Fruit fly (Drosophila melanogaster): ENCODE results near the gene CG31088.

CG31088 gene

dm6 chr3R:15972979-15973486 lies 22.3 kb upstream of the CG31088 start, which contains the start of gene Hel89B (continued):
- TF ChIP-seq CG11456 (GFP tag; IDR thresholded peaks at IDR 0.05) (no peak), Stat92E (GFP tag; optimal IDR thresholded peaks at IDR 0.05) (no peak), CG6175 (GFP tag; IDR thresholded peaks at IDR 0.05) (no peak), pum (GFP tag; optimal IDR thresholded peaks at IDR 0.05) (peak; percentile 75), slbo (GFP tag; IDR thresholded peaks at IDR 0.05) (no peak), CG10274 (GFP tag; optimal IDR thresholded peaks at IDR 0.05) (no peak), MESR4 (GFP tag; optimal IDR thresholded peaks at IDR 0.05) (peak; percentile 97), Neu2 (GFP tag; optimal IDR thresholded peaks at IDR 0.05; ENCODE audit: borderline replicate concordance) (no peak), toy (GFP tag; IDR thresholded peaks at IDR 0.05) (no peak), CG10462 (GFP tag; optimal IDR thresholded peaks at IDR 0.05) (peak; percentile 33), gce (GFP tag; IDR thresholded peaks at IDR 0.05) (no peak), pfk (GFP tag; optimal IDR thresholded peaks at IDR 0.05) (no peak), salm (tag; optimal IDR thresholded peaks at IDR 0.05) (no peak), emc (GFP tag; optimal IDR thresholded peaks at IDR 0.05) (peak; percentile 41), CG1832 (GFP tag; optimal IDR thresholded peaks at IDR 0.05) (peak; percentile 46), H15 (GFP tag; IDR thresholded peaks at IDR 0.05) (no peak), fru (optimal IDR thresholded peaks at IDR 0.05) (no peak), Oaz (GFP tag; IDR thresholded peaks at IDR 0.05) (no peak), CG6272 (GFP tag; IDR thresholded peaks at IDR 0.05) (peak; percentile 50; the same call in 1 of the 2 replicates), CG6683 (GFP tag; optimal IDR thresholded peaks at IDR 0.05) (no peak), NK7.1 (GFP tag; optimal IDR thresholded peaks at IDR 0.05) (peak; percentile 3), CG15073 (GFP tag; optimal IDR thresholded peaks at IDR 0.05) (no peak), nau (GFP tag; optimal IDR thresholded peaks at IDR 0.05) (peak; percentile 27), grau (tag; optimal IDR thresholded peaks at IDR 0.05) (peak; percentile 70), CG14710 (tag; optimal IDR thresholded peaks at IDR 0.05) (peak; percentile 90), sug (tag; optimal IDR thresholded peaks at IDR 0.05) (peak; percentile 69), Xbp1 (GFP tag; optimal IDR thresholded peaks at IDR 0.05) (peak; percentile 80), B-H1 (GFP tag; IDR thresholded peaks at IDR 0.05) (no peak), D (optimal IDR thresholded peaks at IDR 0.05) (no peak), D (GFP tag; optimal IDR thresholded peaks at IDR 0.05) (no peak), nerfin-1 (tag; optimal IDR thresholded peaks at IDR 0.05) (peak; percentile 32), Meics (GFP tag; optimal IDR thresholded peaks at IDR 0.05) (peak; percentile 46), fd96Cb (tag; optimal IDR thresholded peaks at IDR 0.05) (peak; percentile 65), CG4707 (GFP tag; optimal IDR thresholded peaks at IDR 0.05) (no peak), CG17829 (tag; optimal IDR thresholded peaks at IDR 0.05) (peak; percentile 68), HmgD (GFP tag; optimal IDR thresholded peaks at IDR 0.05) (no peak), CG7928 (GFP tag; optimal IDR thresholded peaks at IDR 0.05) (peak; percentile 12)

dm6 chr3R:15972298-15972978 lies 21.7 kb upstream of the CG31088 start, which contains the start of gene mor:
TSS of gene mor (minus strand) at chr3R:15972913.
- no peak for TF ChIP-seq ftz-f1 (GFP tag; optimal IDR thresholded peaks at IDR 0.05)
- no peak for TF ChIP-seq bcd (GFP tag; optimal IDR thresholded peaks at IDR 0.05)
- no peak for TF ChIP-seq psq (GFP tag; optimal IDR thresholded peaks at IDR 0.05)
- TF ChIP-seq NfI (GFP tag; optimal IDR thresholded peaks at IDR 0.05), result no peak
- TF ChIP-seq lola (GFP tag; optimal IDR thresholded peaks at IDR 0.05), result no peak
- no peak for TF ChIP-seq ssp (GFP tag; IDR thresholded peaks at IDR 0.05)
- peak; percentile 99 for TF ChIP-seq CG6254 (GFP tag; optimal IDR thresholded peaks at IDR 0.05)
- no peak for TF ChIP-seq CG3847 (GFP tag; IDR thresholded peaks at IDR 0.05)
- TF ChIP-seq oc (tag; optimal IDR thresholded peaks at IDR 0.05), result no peak
- no peak for TF ChIP-seq CG7357 (GFP tag; IDR thresholded peaks at IDR 0.05)
- no peak for TF ChIP-seq Hr51 (GFP tag; optimal IDR thresholded peaks at IDR 0.05)
- TF ChIP-seq CG6654 (GFP tag; optimal IDR thresholded peaks at IDR 0.05), result no peak
- TF ChIP-seq CG13624 (GFP tag; optimal IDR thresholded peaks at IDR 0.05), result no peak
- no peak for TF ChIP-seq CG17186 (GFP tag; optimal IDR thresholded peaks at IDR 0.05)
- peak; percentile 74 for TF ChIP-seq Med (GFP tag)
